Fruit fly (Drosophila melanogaster) whole organism, wandering third instar larva: ENCODE results near the gene Tmem43.

Source experiments
- Abd-B ChIP-seq: fragments of >200 bp; optimal IDR thresholded peaks from 2 replicates; lab custom pipeline; 2017; ENCODE audit warnings: missing biosample characterization, missing genetic modification characterization
- CG32264 ChIP-seq: fragments of 200-800 bp; sonication (Bioruptor generic); optimal IDR thresholded peaks from 2 replicates; lab custom pipeline; 2016; ENCODE audit warnings: missing biosample characterization, missing genetic modification characterization
- CG9705 ChIP-seq: fragments of 200-800 bp; sonication (Bioruptor generic); optimal IDR thresholded peaks from 2 replicates; lab custom pipeline; 2018; ENCODE audit warnings: missing biosample characterization, mild to moderate bottlenecking, missing genetic modification characterization
- CrebA ChIP-seq: fragments of 200-800 bp; sonication (Bioruptor generic); optimal IDR thresholded peaks from 2 replicates; lab custom pipeline; 2016; ENCODE audit warnings: missing biosample characterization, mild to moderate bottlenecking, missing genetic modification characterization, borderline replicate concordance
- Dfd ChIP-seq: fragments of >200 bp; optimal IDR thresholded peaks from 2 replicates; lab custom pipeline; 2017; ENCODE audit warnings: missing biosample characterization, missing genetic modification characterization
- Dif ChIP-seq: fragments of 200-275, 200-300 bp; sonication (Bioruptor generic); optimal IDR thresholded peaks from 2 replicates; lab custom pipeline; 2018; ENCODE audit warnings: missing biosample characterization, missing genetic modification characterization; ENCODE audit not compliant: partially characterized antibody
- GATAd ChIP-seq: sonication (Bioruptor generic); optimal IDR thresholded peaks from 2 replicates; lab custom pipeline; 2016; ENCODE audit warnings: missing biosample characterization, missing genetic modification characterization
- HLH106 ChIP-seq: fragments of 200-800 bp; optimal IDR thresholded peaks from 3 replicates; lab custom pipeline; 2019; ENCODE audit warnings: missing biosample characterization, mild to moderate bottlenecking, missing genetic modification characterization, moderate library complexity
- Hnf4 ChIP-seq: fragments of 200-800 bp; sonication (Bioruptor generic); optimal IDR thresholded peaks from 2 replicates; lab custom pipeline; 2016; ENCODE audit warnings: missing biosample characterization, mild to moderate bottlenecking, missing genetic modification characterization
- Hr78 ChIP-seq: fragments of >200 bp; optimal IDR thresholded peaks from 2 replicates; lab custom pipeline; 2017; ENCODE audit warnings: missing biosample characterization, missing genetic modification characterization
- Hr83 ChIP-seq: fragments of 200-300 bp; sonication (Bioruptor generic); optimal IDR thresholded peaks from 2 replicates; lab custom pipeline; 2016; ENCODE audit warnings: missing biosample characterization, mild to moderate bottlenecking, missing genetic modification characterization, moderate library complexity; ENCODE audit not compliant: poor library complexity, severe bottlenecking
- Jra ChIP-seq: sonication (Bioruptor generic); optimal IDR thresholded peaks from 2 replicates; lab custom pipeline; 2016; ENCODE audit warnings: missing biosample characterization, missing genetic modification characterization
- Mio ChIP-seq: sonication (Bioruptor generic); optimal IDR thresholded peaks from 2 replicates; lab custom pipeline; 2016; ENCODE audit warnings: missing biosample characterization, missing genetic modification characterization
- Myc ChIP-seq: fragments of >200 bp; optimal IDR thresholded peaks from 2 replicates; lab custom pipeline; 2017
- N ChIP-seq: fragments of >200 bp; optimal IDR thresholded peaks from 2 replicates; lab custom pipeline; 2018; ENCODE audit warnings: missing biosample characterization, missing external identifiers, missing genetic modification characterization
- OdsH ChIP-seq: fragments of 200-800 bp; sonication (Bioruptor generic); optimal IDR thresholded peaks from 2 replicates; lab custom pipeline; 2016; ENCODE audit warnings: missing biosample characterization, mild to moderate bottlenecking, missing genetic modification characterization
- Rel ChIP-seq, 2 experiments: fragments of 200-800 bp; sonication (Bioruptor generic) in 1 of 2; optimal IDR thresholded peaks; 2 replicates in 1 of 2; 3 replicates in 1 of 2; lab custom pipeline; 2016 to 2019; ENCODE audit warnings: mild to moderate bottlenecking in 2 of 2, missing biosample characterization in 2 of 2, missing genetic modification characterization in 2 of 2, moderate library complexity in 1 of 2
- Sp1 ChIP-seq: fragments of 200-800 bp; sonication (Bioruptor generic); optimal IDR thresholded peaks from 3 replicates; lab custom pipeline; 2019; ENCODE audit warnings: missing biosample characterization, mild to moderate bottlenecking, missing genetic modification characterization, moderate library complexity
- Vsx2 ChIP-seq: fragments of 200-300, 225-300 bp; sonication (Bioruptor generic); optimal IDR thresholded peaks from 2 replicates; lab custom pipeline; 2018; ENCODE audit warnings: missing biosample characterization, missing genetic modification characterization; ENCODE audit not compliant: partially characterized antibody
- br ChIP-seq: fragments of 200-800 bp; sonication (Bioruptor generic); optimal IDR thresholded peaks from 2 replicates; lab custom pipeline; 2016; ENCODE audit warnings: missing biosample characterization, missing genetic modification characterization
- brk ChIP-seq: fragments of 200-800 bp; sonication (Bioruptor generic); optimal IDR thresholded peaks from 2 replicates; lab custom pipeline; 2016; ENCODE audit warnings: missing biosample characterization, mild to moderate bottlenecking, missing genetic modification characterization
- dl ChIP-seq, 2 experiments: fragments of 175-275, 200-275 bp in 1 of 2; fragments of 200-275 bp in 1 of 2; sonication (Bioruptor generic); optimal IDR thresholded peaks; lab custom pipeline; 2018; ENCODE audit warnings: mild to moderate bottlenecking in 2 of 2, missing biosample characterization in 2 of 2, missing genetic modification characterization in 2 of 2, moderate library complexity in 2 of 2; ENCODE audit not compliant: partially characterized antibody in 2 of 2, insufficient read depth in 1 of 2
- dmrt93B ChIP-seq: fragments of 200-800 bp; sonication (Bioruptor generic); optimal IDR thresholded peaks from 2 replicates; lab custom pipeline; 2018; ENCODE audit warnings: missing biosample characterization, mild to moderate bottlenecking, missing genetic modification characterization
- dsf ChIP-seq: sonication (Bioruptor generic); optimal IDR thresholded peaks from 2 replicates; lab custom pipeline; 2016; ENCODE audit warnings: missing biosample characterization, missing genetic modification characterization, borderline replicate concordance
- ey ChIP-seq: fragments of 200-800 bp; sonication (Bioruptor generic); optimal IDR thresholded peaks from 2 replicates; lab custom pipeline; 2016; ENCODE audit warnings: missing biosample characterization, missing genetic modification characterization
- foxo ChIP-seq, 2 experiments: fragments of 200-800 bp; sonication (Bioruptor generic); optimal IDR thresholded peaks; 2 replicates in 1 of 2; 3 replicates in 1 of 2; lab custom pipeline; 2016 to 2017; ENCODE audit warnings: missing biosample characterization in 2 of 2, missing genetic modification characterization in 2 of 2
- fru ChIP-seq: fragments of 200-800 bp; sonication (Bioruptor generic); optimal IDR thresholded peaks from 3 replicates; lab custom pipeline; 2016; ENCODE audit warnings: missing biosample characterization, mild to moderate bottlenecking, missing genetic modification characterization
- h ChIP-seq: fragments of 200-800 bp; sonication (Bioruptor generic); optimal IDR thresholded peaks from 3 replicates; lab custom pipeline; 2016; ENCODE audit warnings: missing biosample characterization, mild to moderate bottlenecking, missing genetic modification characterization
- jim ChIP-seq: fragments of 175-275, 200-325 bp; sonication (Bioruptor generic); optimal IDR thresholded peaks from 2 replicates; lab custom pipeline; 2016; ENCODE audit warnings: missing biosample characterization, mild to moderate bottlenecking, missing genetic modification characterization
- lola ChIP-seq: fragments of >200 bp; optimal IDR thresholded peaks from 2 replicates; lab custom pipeline; 2017; ENCODE audit warnings: missing biosample characterization, missing genetic modification characterization
- pan ChIP-seq: fragments of >200 bp; optimal IDR thresholded peaks from 2 replicates; lab custom pipeline; 2017
- psq ChIP-seq: fragments of 200-800 bp; sonication (Bioruptor generic); optimal IDR thresholded peaks from 3 replicates; lab custom pipeline; 2017; ENCODE audit warnings: missing biosample characterization, mild to moderate bottlenecking, missing genetic modification characterization, moderate library complexity
- rgr ChIP-seq: fragments of 200-800 bp; sonication (Bioruptor generic); optimal IDR thresholded peaks from 3 replicates; lab custom pipeline; 2016; ENCODE audit warnings: missing biosample characterization, mild to moderate bottlenecking, missing genetic modification characterization
- sage ChIP-seq: fragments of 200-800 bp; sonication (Bioruptor generic); optimal IDR thresholded peaks from 2 replicates; lab custom pipeline; 2016; ENCODE audit warnings: missing biosample characterization, mild to moderate bottlenecking, missing genetic modification characterization
- sv ChIP-seq: fragments of 200-800 bp; sonication (Bioruptor generic); optimal IDR thresholded peaks from 3 replicates; lab custom pipeline; 2016; ENCODE audit warnings: missing biosample characterization, missing genetic modification characterization
- tai ChIP-seq: sonication (Bioruptor generic); optimal IDR thresholded peaks from 2 replicates; lab custom pipeline; 2016; ENCODE audit warnings: missing biosample characterization, missing genetic modification characterization
- usp ChIP-seq: fragments of >200 bp; optimal IDR thresholded peaks from 2 replicates; lab custom pipeline; 2017; ENCODE audit warnings: missing biosample characterization, missing genetic modification characterization
- woc ChIP-seq: sonication (Bioruptor generic); optimal IDR thresholded peaks from 2 replicates; lab custom pipeline; 2016; ENCODE audit warnings: missing biosample characterization, mild to moderate bottlenecking, missing genetic modification characterization

Tmem43 gene

DNA sequence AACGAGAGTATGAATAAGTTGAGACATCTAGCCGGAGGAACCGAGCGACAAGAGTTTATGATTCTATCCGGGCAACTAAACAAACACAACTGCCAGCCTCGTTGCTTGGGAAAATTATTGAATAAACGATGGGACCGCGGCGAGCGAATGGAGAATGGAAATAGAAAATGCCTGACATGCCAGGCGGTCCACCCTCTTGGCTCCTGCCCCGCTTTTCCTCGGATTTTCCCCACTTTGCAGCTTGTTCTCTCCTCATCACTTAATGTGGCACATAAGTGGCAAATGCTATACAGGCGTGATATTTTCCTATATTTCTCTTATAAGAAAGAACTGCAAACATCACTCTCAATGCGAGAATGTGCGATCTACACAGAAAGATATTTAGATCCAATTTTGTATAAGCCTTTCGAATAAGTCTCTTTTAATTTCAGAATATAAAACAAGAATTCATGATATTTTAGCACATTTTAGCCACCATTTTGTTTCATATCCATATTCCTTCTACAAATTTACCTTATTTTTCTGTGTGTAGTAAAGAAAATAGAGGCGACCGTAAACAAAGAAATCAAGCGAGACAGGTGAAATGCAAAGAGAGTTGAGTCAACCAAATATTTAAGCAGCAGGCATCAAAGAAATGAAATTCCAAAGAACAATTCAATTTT lies 11.3 kb downstream of the Tmem43 start:
- TF ChIP-seq h, result peak; percentile 74
- TF ChIP-seq Abd-B (GFP tag; lab: Kevin White, UChicago), result no peak
- no peak for TF ChIP-seq Vsx2 (GFP tag; lab: Kevin White, UChicago)
- no peak for TF ChIP-seq CrebA (GFP tag; lab: Kevin White, UChicago)
- TF ChIP-seq fru (GFP tag; lab: Kevin White, UChicago), result peak; percentile 45
- no peak for TF ChIP-seq N (GFP tag; lab: Kevin White, UChicago)
- TF ChIP-seq Hnf4 (GFP tag; lab: Kevin White, UChicago), result peak; percentile 19
- TF ChIP-seq CG32264 (GFP tag; lab: Kevin White, UChicago), result no peak
- no peak for TF ChIP-seq Myc (lab: Kevin White, UChicago)
- TF ChIP-seq dsf (GFP tag; lab: Kevin White, UChicago), result no peak
- no peak for TF ChIP-seq sv
- no peak for TF ChIP-seq Sp1 (GFP tag; lab: Kevin White, UChicago)
- TF ChIP-seq psq (GFP tag; lab: Kevin White, UChicago), result peak; percentile 44
- TF ChIP-seq ey (GFP tag; lab: Kevin White, UChicago), result peak; percentile 36
- TF ChIP-seq HLH106, result no peak
- TF ChIP-seq Hr78 (GFP tag; lab: Kevin White, UChicago), result no peak
- no peak for TF ChIP-seq Dfd
- no peak for TF ChIP-seq lola (GFP tag; lab: Kevin White, UChicago)
- no peak for TF ChIP-seq brk (GFP tag; lab: Kevin White, UChicago)
- no peak for TF ChIP-seq usp (GFP tag; lab: Kevin White, UChicago)
- TF ChIP-seq woc (GFP tag; lab: Kevin White, UChicago), result no peak
- TF ChIP-seq foxo (GFP tag; optimal IDR thresholded peaks at IDR 0.05; lab: Kevin White, UChicago), result peak in 1 of 2 experiments; percentile 54
- no peak for TF ChIP-seq Dif (GFP tag; lab: Kevin White, UChicago)
- TF ChIP-seq Rel (GFP tag; optimal IDR thresholded peaks at IDR 0.05; lab: Kevin White, UChicago), result no peak
- TF ChIP-seq Rel (tag; optimal IDR thresholded peaks at IDR 0.05; lab: Kevin White, UChicago), result no peak
- no peak for TF ChIP-seq GATAd
- TF ChIP-seq CG9705 (GFP tag; lab: Kevin White, UChicago), result no peak
- peak; percentile 62 for TF ChIP-seq rgr (GFP tag; lab: Kevin White, UChicago)
- TF ChIP-seq dl (GFP tag; optimal IDR thresholded peaks at IDR 0.05; lab: Kevin White, UChicago; ENCODE audit: insufficient read depth in 1 of 2, partially characterized antibody in 2 of 2), result no peak
- TF ChIP-seq sage (GFP tag; lab: Kevin White, UChicago), result no peak
- TF ChIP-seq OdsH (GFP tag; lab: Kevin White, UChicago), result peak; percentile 66
- TF ChIP-seq dmrt93B (GFP tag; lab: Kevin White, UChicago), result peak; percentile 40
- no peak for TF ChIP-seq jim
- peak; percentile 25 for TF ChIP-seq br (GFP tag; lab: Kevin White, UChicago)
- TF ChIP-seq Jra (GFP tag; lab: Kevin White, UChicago), result no peak
- no peak for TF ChIP-seq Mio
- no peak for TF ChIP-seq Hr83 (GFP tag; lab: Kevin White, UChicago)
- peak; percentile 49 for TF ChIP-seq tai
- TF ChIP-seq pan (lab: Kevin White, UChicago), result no peak

dm6 chr3L:7894580-7894979 lies 20.3 kb downstream of the Tmem43 start, which contains the start of gene eIF4E5:
TSS of gene eIF4E5 (plus strand) at chr3L:7894880.
- TF ChIP-seq psq (GFP tag; lab: Kevin White, UChicago), result no peak
- no peak for TF ChIP-seq Mio
- TF ChIP-seq CG32264 (GFP tag; lab: Kevin White, UChicago), result no peak
- no peak for TF ChIP-seq Abd-B (GFP tag; lab: Kevin White, UChicago)
- TF ChIP-seq OdsH (GFP tag; lab: Kevin White, UChicago), result no peak
- TF ChIP-seq jim, result no peak
- TF ChIP-seq dsf (GFP tag; lab: Kevin White, UChicago), result no peak
- no peak for TF ChIP-seq Hr83 (GFP tag; lab: Kevin White, UChicago)
- no peak for TF ChIP-seq lola (GFP tag; lab: Kevin White, UChicago)
